Fruit fly (Drosophila melanogaster) S2 (cell line): ENCODE results near the gene yellow-k.

Source experiments
- CG8478 ChIP-seq: fragments of >200 bp; optimal IDR thresholded peaks from 2 replicates; lab custom pipeline; 2018
- CTCF ChIP-seq, 2 experiments: fragments of >200 bp; optimal IDR thresholded peaks; 2 replicates each; lab custom pipeline; 2018

DNA sequence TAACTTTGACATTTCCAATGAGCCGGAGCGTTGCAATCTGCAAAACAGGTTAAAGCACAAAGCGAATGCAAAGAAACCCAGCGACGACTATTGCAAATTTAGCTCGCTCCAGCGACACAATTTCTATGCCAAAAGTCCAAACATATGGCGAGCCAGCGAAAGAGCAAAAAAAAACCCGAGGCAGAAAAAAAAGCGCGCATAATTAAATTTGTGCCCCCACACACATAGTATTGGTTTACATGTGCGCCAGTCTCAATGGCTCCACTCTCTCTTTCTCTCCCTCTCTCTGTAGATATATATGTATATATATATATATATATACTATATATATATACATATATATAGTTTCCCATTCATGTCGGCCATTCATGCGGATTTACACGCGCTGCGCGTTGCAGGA, 20.3 kb downstream of the yellow-k start:
- TF ChIP-seq CTCF (optimal IDR thresholded peaks at IDR 0.05; lab: Kevin White, UChicago) (no peak), CG8478 (lab: Kevin White, UChicago) (no peak)
